Fruit fly (Drosophila melanogaster): ENCODE results near the gene Upf2.

dm6 chrX:8046520-8046919 lies 28.7 kb downstream of the Upf2 start:
- TF ChIP-seq CG13204 (GFP tag; optimal IDR thresholded peaks at IDR 0.05) = no peak
- TF ChIP-seq CG8159 (tag; optimal IDR thresholded peaks at IDR 0.05) = no peak
- TF ChIP-seq CG15710 (tag; optimal IDR thresholded peaks at IDR 0.05) = no peak
- no peak for TF ChIP-seq Pif1A (GFP tag; optimal IDR thresholded peaks at IDR 0.05)
- no peak for TF ChIP-seq CG10348 (GFP tag; IDR thresholded peaks at IDR 0.05)
- no peak for TF ChIP-seq CG32121 (GFP tag; IDR thresholded peaks at IDR 0.05)
- TF ChIP-seq CG17806 (tag; optimal IDR thresholded peaks at IDR 0.05) = no peak
- no peak for TF ChIP-seq D1 (tag; optimal IDR thresholded peaks at IDR 0.05)
- no peak for TF ChIP-seq CG8301 (tag; optimal IDR thresholded peaks at IDR 0.05)
- no peak for TF ChIP-seq Pif1B (GFP tag; optimal IDR thresholded peaks at IDR 0.05)
- TF ChIP-seq CG4496 (GFP tag; IDR thresholded peaks at IDR 0.05) = no peak
- no peak for TF ChIP-seq rn (GFP tag; IDR thresholded peaks at IDR 0.05)

Data from whole organism, pupa.